Fruit fly (Drosophila melanogaster) whole organism, embryonic: ENCODE measurements around the gene Bub1.

Experiments used
- B-H1 ChIP-seq: fragments of 200-800 bp; sonication (Bioruptor generic); IDR thresholded peaks from 3 replicates; pipeline ENCODE4 v1.3.6; 2022; ENCODE audit warnings: missing biosample characterization, missing genetic modification characterization
- BEAF-32 ChIP-seq: fragments of 200-800 bp; sonication (Bioruptor generic); optimal IDR thresholded peaks from 3 replicates; lab custom pipeline; 2017; ENCODE audit warnings: missing biosample characterization, missing genetic modification characterization, mild to moderate bottlenecking, moderate library complexity, missing genetic modification reagents
- Blimp-1 ChIP-seq: fragments of 200-800 bp; sonication (Bioruptor generic); optimal IDR thresholded peaks from 3 replicates; lab custom pipeline; 2018; ENCODE audit warnings: missing biosample characterization, missing genetic modification characterization, mild to moderate bottlenecking, moderate library complexity, missing genetic modification reagents
- CG10565 ChIP-seq: fragments of 200-800 bp; sonication (Bioruptor generic); optimal IDR thresholded peaks from 3 replicates; lab custom pipeline; 2016; ENCODE audit warnings: missing biosample characterization, mild to moderate bottlenecking, missing genetic modification characterization
- CG12391 ChIP-seq: fragments of 200-800 bp; sonication (Bioruptor generic); optimal IDR thresholded peaks from 3 replicates; lab custom pipeline; 2018; ENCODE audit warnings: missing biosample characterization, mild to moderate bottlenecking, missing genetic modification characterization, moderate library complexity
- CG13296 ChIP-seq: fragments of 200-800 bp; sonication (Bioruptor generic); optimal IDR thresholded peaks from 3 replicates; lab custom pipeline; 2018; ENCODE audit warnings: missing biosample characterization, mild to moderate bottlenecking, missing genetic modification characterization
- CG13775 ChIP-seq: fragments of 200-800 bp; sonication (Bioruptor generic); optimal IDR thresholded peaks from 3 replicates; lab custom pipeline; 2017; ENCODE audit warnings: missing biosample characterization, mild to moderate bottlenecking, missing genetic modification characterization
- CG15269 ChIP-seq: fragments of 200-800 bp; sonication (Bioruptor generic); optimal IDR thresholded peaks from 2 replicates; lab custom pipeline; 2018; ENCODE audit warnings: missing biosample characterization, mild to moderate bottlenecking, missing genetic modification characterization, moderate library complexity
- CG17359 ChIP-seq: fragments of 200-800 bp; sonication (Bioruptor generic); optimal IDR thresholded peaks from 3 replicates; lab custom pipeline; 2018; ENCODE audit warnings: missing biosample characterization, mild to moderate bottlenecking, missing genetic modification characterization, moderate library complexity
- CG17385 ChIP-seq: fragments of 200-800 bp; sonication (Bioruptor generic); optimal IDR thresholded peaks from 3 replicates; lab custom pipeline; 2018; ENCODE audit warnings: missing biosample characterization, mild to moderate bottlenecking, missing genetic modification characterization
- CG2120 ChIP-seq: fragments of 200-800 bp; sonication (Bioruptor generic); optimal IDR thresholded peaks from 3 replicates; lab custom pipeline; 2016; ENCODE audit warnings: missing biosample characterization, missing genetic modification characterization
- CG2712 ChIP-seq: fragments of 200-800 bp; optimal IDR thresholded peaks from 3 replicates; lab custom pipeline; 2019; ENCODE audit warnings: missing biosample characterization, mild to moderate bottlenecking, missing genetic modification characterization, moderate library complexity
- CG31441 ChIP-seq: fragments of 200-800 bp; sonication (Bioruptor generic); IDR thresholded peaks from 2 replicates; pipeline ENCODE4 v1.3.6; 2022; ENCODE audit warnings: missing biosample characterization, missing genetic modification characterization
- CG3281 ChIP-seq: fragments of 200-800 bp; sonication (Bioruptor generic); optimal IDR thresholded peaks from 3 replicates; lab custom pipeline; 2017; ENCODE audit warnings: missing biosample characterization, mild to moderate bottlenecking, missing genetic modification characterization
- CG4404 ChIP-seq: fragments of 200-800 bp; sonication (Bioruptor generic); IDR thresholded peaks from 2 replicates; pipeline ENCODE4 v1.3.6; 2022; ENCODE audit warnings: missing biosample characterization, missing genetic modification characterization
- CG4424 ChIP-seq: fragments of 200-800 bp; sonication (Bioruptor generic); optimal IDR thresholded peaks from 3 replicates; lab custom pipeline; 2016; ENCODE audit warnings: missing biosample characterization, missing genetic modification characterization
- CG4820 ChIP-seq: fragments of 200-800 bp; sonication (Bioruptor generic); optimal IDR thresholded peaks from 3 replicates; lab custom pipeline; 2016; ENCODE audit warnings: missing biosample characterization, missing genetic modification characterization
- CG4854 ChIP-seq: fragments of 200-800 bp; sonication (Bioruptor generic); optimal IDR thresholded peaks from 2 replicates; lab custom pipeline; 2016; ENCODE audit warnings: missing biosample characterization, missing genetic modification characterization, inconsistent platforms
- CG6254 ChIP-seq: fragments of 200-800 bp; sonication (Bioruptor generic); optimal IDR thresholded peaks from 3 replicates; lab custom pipeline; 2017; ENCODE audit warnings: mild to moderate bottlenecking, missing biosample characterization, missing genetic modification reagents, missing genetic modification characterization
- Chrac-16 ChIP-seq: fragments of 200-800 bp; sonication (Bioruptor generic); optimal IDR thresholded peaks from 3 replicates; lab custom pipeline; 2016; ENCODE audit warnings: missing biosample characterization, missing genetic modification characterization
- CoRest ChIP-seq: fragments of 200-800 bp; sonication (Bioruptor generic); optimal IDR thresholded peaks from 3 replicates; lab custom pipeline; 2018; ENCODE audit warnings: missing biosample characterization, mild to moderate bottlenecking, missing genetic modification characterization, moderate library complexity
- Deaf1 ChIP-seq: fragments of 200-800 bp; optimal IDR thresholded peaks from 3 replicates; lab custom pipeline; 2019; ENCODE audit warnings: missing biosample characterization, mild to moderate bottlenecking, missing genetic modification characterization, moderate library complexity
- H2.0 ChIP-seq: fragments of 200-800 bp; sonication (Bioruptor generic); IDR thresholded peaks from 2 replicates; pipeline ENCODE4 v1.3.6; 2022; ENCODE audit warnings: missing biosample characterization, missing genetic modification characterization
- HLH4C ChIP-seq: fragments of 200-800 bp; sonication (Bioruptor generic); IDR thresholded peaks from 3 replicates; pipeline ENCODE4 v1.3.6; 2022; ENCODE audit warnings: missing biosample characterization, missing genetic modification characterization; ENCODE audit not compliant: partially characterized antibody
- Hr51 ChIP-seq, 2 experiments: fragments of 200-800 bp; sonication (Bioruptor generic); optimal IDR thresholded peaks; 2 replicates in 1 of 2; 3 replicates in 1 of 2; lab custom pipeline; 2016 to 2018; ENCODE audit warnings: missing biosample characterization in 2 of 2, missing genetic modification characterization in 2 of 2, mild to moderate bottlenecking in 1 of 2, moderate library complexity in 1 of 2
- Med ChIP-seq: fragments of 200-800 bp; sonication (Bioruptor generic); peaks from one replicate; lab custom pipeline; 2016; ENCODE audit warnings: missing biosample characterization, missing genetic modification characterization, mild to moderate bottlenecking, inconsistent platforms, moderate library complexity
- Oli ChIP-seq: fragments of 200-800 bp; sonication (Bioruptor generic); optimal IDR thresholded peaks from 2 replicates; lab custom pipeline; 2018; ENCODE audit warnings: missing biosample characterization, mild to moderate bottlenecking, missing genetic modification characterization, moderate library complexity
- Optix ChIP-seq: fragments of 200-800 bp; sonication (Bioruptor generic); IDR thresholded peaks from 3 replicates; pipeline ENCODE4 v1.3.6; 2022; ENCODE audit warnings: missing biosample characterization, missing genetic modification characterization
- Rfx ChIP-seq: fragments of 200-800 bp; sonication (Bioruptor generic); IDR thresholded peaks from 2 replicates; pipeline ENCODE4 v1.3.6; 2022; ENCODE audit warnings: missing biosample characterization, missing genetic modification characterization
- Sox102F ChIP-seq: fragments of 200-800 bp; sonication (Bioruptor generic); optimal IDR thresholded peaks from 2 replicates; lab custom pipeline; 2018; ENCODE audit warnings: missing biosample characterization, mild to moderate bottlenecking, missing genetic modification characterization, moderate library complexity
- Ssrp ChIP-seq: fragments of 200-800 bp; sonication (Bioruptor generic); optimal IDR thresholded peaks from 2 replicates; lab custom pipeline; 2018; ENCODE audit warnings: missing biosample characterization, mild to moderate bottlenecking, missing genetic modification characterization, moderate library complexity
- Tbp ChIP-seq: fragments of >200 bp; optimal IDR thresholded peaks from 2 replicates; lab custom pipeline; 2018; ENCODE audit warnings: missing biosample characterization, missing genetic modification characterization
- amos ChIP-seq: fragments of 200-800 bp; sonication (Bioruptor generic); IDR thresholded peaks from 2 replicates; pipeline ENCODE4 v1.3.6; 2022; ENCODE audit warnings: missing biosample characterization, missing genetic modification characterization; ENCODE audit not compliant: partially characterized antibody
- az2 ChIP-seq: fragments of 200-800 bp; sonication (Bioruptor generic); optimal IDR thresholded peaks from 3 replicates; lab custom pipeline; 2016; ENCODE audit warnings: missing biosample characterization, missing genetic modification characterization
- caup ChIP-seq: fragments of 200-800 bp; sonication (Bioruptor generic); optimal IDR thresholded peaks from 3 replicates; lab custom pipeline; 2017; ENCODE audit warnings: missing biosample characterization, mild to moderate bottlenecking, missing genetic modification characterization, moderate library complexity; ENCODE audit not compliant: severe bottlenecking
- corto ChIP-seq: fragments of 200-800 bp; sonication (Bioruptor generic); optimal IDR thresholded peaks from 2 replicates; lab custom pipeline; 2016; ENCODE audit warnings: missing biosample characterization, mild to moderate bottlenecking, missing genetic modification characterization, moderate library complexity
- dpn ChIP-seq, 2 experiments: fragments of 200-800 bp; sonication (Bioruptor generic); optimal IDR thresholded peaks; 3 replicates each; lab custom pipeline; 2016; ENCODE audit warnings: missing biosample characterization in 2 of 2, missing genetic modification characterization in 2 of 2
- eve ChIP-seq, 2 experiments: fragments of >200 bp; optimal IDR thresholded peaks; 2 replicates each; lab custom pipeline; 2017; ENCODE audit warnings: missing biosample characterization in 2 of 2, missing genetic modification characterization in 2 of 2
- fru ChIP-seq: fragments of >200 bp; optimal IDR thresholded peaks from 2 replicates; lab custom pipeline; 2017
- gcm2 ChIP-seq: fragments of 200-800 bp; sonication (Bioruptor generic); optimal IDR thresholded peaks from 2 replicates; lab custom pipeline; 2016; ENCODE audit warnings: missing biosample characterization, missing genetic modification characterization
- gem ChIP-seq: fragments of 200-800 bp; sonication (Bioruptor generic); optimal IDR thresholded peaks from 2 replicates; lab custom pipeline; 2019; ENCODE audit warnings: missing biosample characterization, mild to moderate bottlenecking, missing genetic modification characterization, moderate library complexity
- her ChIP-seq: fragments of 200-800 bp; sonication (Bioruptor generic); optimal IDR thresholded peaks from 2 replicates; lab custom pipeline; 2016; ENCODE audit warnings: missing biosample characterization, missing genetic modification characterization
- ken ChIP-seq: fragments of 200-800 bp; sonication (Bioruptor generic); IDR thresholded peaks from 3 replicates; pipeline ENCODE4 v1.3.6; 2022; ENCODE audit warnings: missing biosample characterization, missing genetic modification characterization
- lmd ChIP-seq: fragments of 200-800 bp; sonication (Bioruptor generic); IDR thresholded peaks from 2 replicates; pipeline ENCODE4 v1.3.6; 2022; ENCODE audit warnings: missing biosample characterization, missing genetic modification characterization
- pan ChIP-seq, 4 experiments: fragments of >200 bp in 3 of 4; fragments of 200-800 bp in 1 of 4; sonication (Bioruptor generic) in 1 of 4; optimal IDR thresholded peaks in 3 of 4; IDR thresholded peaks in 1 of 4; 2 replicates each; pipeline versions ENCODE4 v1.3.6 to Lab custom; 2017 to 2022; ENCODE audit warnings: missing biosample characterization in 2 of 4, missing genetic modification characterization in 2 of 4, mixed read lengths in 1 of 4
- phol ChIP-seq: fragments of 200-800 bp; sonication (Bioruptor generic); optimal IDR thresholded peaks from 3 replicates; lab custom pipeline; 2018; ENCODE audit warnings: missing biosample characterization, mild to moderate bottlenecking, missing genetic modification characterization, moderate library complexity
- ssp ChIP-seq: fragments of 200-800 bp; sonication (Bioruptor generic); IDR thresholded peaks from 2 replicates; pipeline ENCODE4 v1.3.6; 2022; ENCODE audit warnings: missing biosample characterization, missing genetic modification characterization
- yki ChIP-seq: fragments of >200 bp; optimal IDR thresholded peaks from 3 replicates; lab custom pipeline; 2018

The Bub1 gene

dm6 chr2L:5242194-5242914, 36.3 kb upstream of the Bub1 start (continued):
- TF ChIP-seq gem (peak; percentile 55), Rfx (GFP tag; lab: Robert Waterston, UW) (0 out of 2 replicates have a peak, but pooled peaks have one; percentile 13), az2 (peak; percentile 1), Chrac-16 (no peak), H2.0 (GFP tag; lab: Robert Waterston, UW) (peak; percentile 21; the same call in 1 of the 2 replicates), Oli (tag; lab: Kevin White, UChicago) (peak; percentile 23), Optix (GFP tag; lab: Robert Waterston, UW) (no peak), CG31441 (peak; percentile 45; the same call in 1 of the 2 replicates), gcm2 (GFP tag; lab: Kevin White, UChicago) (no peak), CG6254 (peak; percentile 1), CG3281 (GFP tag; lab: Kevin White, UChicago) (peak; percentile 1), her (GFP tag; lab: Kevin White, UChicago) (no peak), Deaf1 (peak; percentile 48), CG13775 (GFP tag; lab: Kevin White, UChicago) (peak; percentile 14), B-H1 (GFP tag; lab: Robert Waterston, UW) (peak; percentile 11; the same call in 1 of the 3 replicates), phol (tag; lab: Kevin White, UChicago) (peak; percentile 6), ken (GFP tag; lab: Robert Waterston, UW) (peak; percentile 30; the same call in 1 of the 3 replicates), Tbp (GFP tag; lab: Kevin White, UChicago) (no peak), corto (GFP tag; lab: Kevin White, UChicago) (peak; percentile 57), CG2120 (GFP tag; lab: Kevin White, UChicago) (peak; percentile 47), Med (GFP tag; lab: Kevin White, UChicago) (peak; percentile 68), eve (GFP tag; optimal IDR thresholded peaks at IDR 0.05; lab: Kevin White, UChicago) (peak in 1 of 2 experiments; percentile 50), Ssrp (no peak), CG4854 (GFP tag; lab: Kevin White, UChicago) (no peak), BEAF-32 (GFP tag; lab: Kevin White, UChicago) (peak; percentile 36), HLH4C (GFP tag; lab: Robert Waterston, UW) (no peak), CG4820 (GFP tag; lab: Kevin White, UChicago) (no peak), CG17359 (tag; lab: Kevin White, UChicago) (peak; percentile 5), yki (lab: Kevin White, UChicago) (no peak), CG17385 (GFP tag; lab: Kevin White, UChicago) (peak; percentile 21), fru (lab: Kevin White, UChicago) (no peak), CG15269 (peak; percentile 42), pan (optimal IDR thresholded peaks at IDR 0.05; lab: Kevin White, UChicago) (no peak), pan (GFP tag; optimal IDR thresholded peaks at IDR 0.05 in 1 of 2, IDR thresholded peaks at IDR 0.05 in 1 of 2) (peak in 1 of 2 experiments; percentile 50), CG12391 (peak; percentile 38), CG4404 (GFP tag; lab: Robert Waterston, UW) (no peak), Hr51 (GFP tag; optimal IDR thresholded peaks at IDR 0.05; lab: Kevin White, UChicago) (peak in 1 of 2 experiments; percentile 46), caup (peak; percentile 23), amos (GFP tag; lab: Robert Waterston, UW) (0 out of 2 replicates have a peak, but pooled peaks have one; percentile 18), lmd (GFP tag; lab: Robert Waterston, UW) (no peak), Blimp-1 (GFP tag; lab: Kevin White, UChicago) (peak; percentile 9), CG4424 (GFP tag; lab: Kevin White, UChicago) (peak; percentile 17), CoRest (tag; lab: Kevin White, UChicago) (peak; percentile 11), dpn (GFP tag; optimal IDR thresholded peaks at IDR 0.05; lab: Kevin White, UChicago) (peak in 1 of 2 experiments; percentile 7), Sox102F (GFP tag; lab: Kevin White, UChicago) (peak; percentile 24), CG2712 (tag; lab: Kevin White, UChicago) (peak; percentile 32), ssp (GFP tag; lab: Robert Waterston, UW) (no peak), CG10565 (GFP tag; lab: Kevin White, UChicago) (no peak), CG13296 (peak; percentile 17)
